Fruit fly (Drosophila melanogaster): ENCODE measurements around the gene CG5167.

CG5167 gene

DNA sequence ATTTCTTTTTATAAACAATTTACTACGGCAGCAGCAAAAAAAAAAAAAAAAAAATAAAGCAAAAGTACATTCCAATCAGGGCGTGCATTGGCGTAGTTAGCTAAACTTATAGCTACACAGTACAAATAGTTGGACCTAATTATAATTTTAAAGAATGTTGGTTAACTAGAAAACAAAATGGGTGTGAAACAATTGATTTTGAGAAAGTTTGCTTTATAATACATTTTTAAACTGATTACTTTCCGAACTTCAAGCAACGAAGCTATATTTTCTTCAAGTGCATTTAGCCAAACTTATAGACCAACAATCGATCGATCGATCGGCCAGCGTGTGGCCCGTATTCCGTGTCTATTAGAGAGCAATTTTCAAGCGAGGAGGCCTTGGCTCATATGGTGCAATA, 45.0 kb downstream of the CG5167 start (continued):
- TF ChIP-seq nau (GFP tag; optimal IDR thresholded peaks at IDR 0.05) = no peak
- no peak for TF ChIP-seq lola (GFP tag; optimal IDR thresholded peaks at IDR 0.05)
- no peak for TF ChIP-seq rib (GFP tag; IDR thresholded peaks at IDR 0.05)
- peak; percentile 14 for TF ChIP-seq CG3281 (GFP tag; optimal IDR thresholded peaks at IDR 0.05)
- TF ChIP-seq Meics (GFP tag; optimal IDR thresholded peaks at IDR 0.05) = peak; percentile 12
- TF ChIP-seq nmo (GFP tag; optimal IDR thresholded peaks at IDR 0.05) = peak; percentile 27
- no peak for TF ChIP-seq abd-A (tag; optimal IDR thresholded peaks at IDR 0.05)
- TF ChIP-seq pzg (GFP tag; optimal IDR thresholded peaks at IDR 0.05) = no peak
- no peak for TF ChIP-seq MTF-1 (GFP tag; optimal IDR thresholded peaks at IDR 0.05; ENCODE audit: borderline replicate concordance)
- TF ChIP-seq CG2889 (GFP tag; IDR thresholded peaks at IDR 0.05) = no peak
- no peak for TF ChIP-seq CG6813 (GFP tag; optimal IDR thresholded peaks at IDR 0.05)
- TF ChIP-seq CG7987 (GFP tag; optimal IDR thresholded peaks at IDR 0.05) = no peak
- no peak for TF ChIP-seq CG11695 (GFP tag; IDR thresholded peaks at IDR 0.05)
- no peak for TF ChIP-seq Max (GFP tag; optimal IDR thresholded peaks at IDR 0.05)
- no peak for TF ChIP-seq CG3163 (GFP tag; optimal IDR thresholded peaks at IDR 0.05)
- no peak for TF ChIP-seq CG10274 (GFP tag; optimal IDR thresholded peaks at IDR 0.05)
- TF ChIP-seq CG10959 (GFP tag; IDR thresholded peaks at IDR 0.05) = no peak
- no peak for TF ChIP-seq pan (optimal IDR thresholded peaks at IDR 0.05)
- TF ChIP-seq pan (GFP tag; optimal IDR thresholded peaks at IDR 0.05 in 1 of 2, IDR thresholded peaks at IDR 0.05 in 1 of 2) = peak in 1 of 2 experiments; percentile 67
- TF ChIP-seq exex (tag; optimal IDR thresholded peaks at IDR 0.05) = no peak
- peak; percentile 65 for TF ChIP-seq dmrt99B (tag; optimal IDR thresholded peaks at IDR 0.05)
- peak; percentile 24 for TF ChIP-seq slp2 (GFP tag; optimal IDR thresholded peaks at IDR 0.05)
- TF ChIP-seq Camta (GFP tag; optimal IDR thresholded peaks at IDR 0.05) = no peak
- no peak for TF ChIP-seq E2f1 (GFP tag; IDR thresholded peaks at IDR 0.05)
- TF ChIP-seq Vsx1 (GFP tag; optimal IDR thresholded peaks at IDR 0.05) = no peak
- no peak for TF ChIP-seq maf-S (GFP tag; optimal IDR thresholded peaks at IDR 0.05)
- no peak for TF ChIP-seq chn (GFP tag; optimal IDR thresholded peaks at IDR 0.05)
- TF ChIP-seq ewg (GFP tag; optimal IDR thresholded peaks at IDR 0.05) = no peak
- no peak for TF ChIP-seq Dad (GFP tag; optimal IDR thresholded peaks at IDR 0.05)
- no peak for TF ChIP-seq Usf (GFP tag; optimal IDR thresholded peaks at IDR 0.05)
- no peak for TF ChIP-seq CG11723 (GFP tag; optimal IDR thresholded peaks at IDR 0.05)
- TF ChIP-seq salm (tag; optimal IDR thresholded peaks at IDR 0.05) = no peak
- peak; percentile 9 for TF ChIP-seq CG17829 (tag; optimal IDR thresholded peaks at IDR 0.05)
- TF ChIP-seq mirr (GFP tag; optimal IDR thresholded peaks at IDR 0.05) = no peak
- TF ChIP-seq Lpt (GFP tag; optimal IDR thresholded peaks at IDR 0.05) = no peak
- TF ChIP-seq B-H2 (GFP tag; optimal IDR thresholded peaks at IDR 0.05) = no peak
- no peak for TF ChIP-seq gro (GFP tag; optimal IDR thresholded peaks at IDR 0.05)
- no peak for TF ChIP-seq CG11398 (GFP tag; optimal IDR thresholded peaks at IDR 0.05)
- no peak for TF ChIP-seq Antp (GFP tag; optimal IDR thresholded peaks at IDR 0.05)
- no peak for TF ChIP-seq CG9797 (GFP tag; optimal IDR thresholded peaks at IDR 0.05)
- peak in 1 of 2 experiments; percentile 16 for TF ChIP-seq chif (GFP tag; optimal IDR thresholded peaks at IDR 0.05)
- TF ChIP-seq C15 (GFP tag; IDR thresholded peaks at IDR 0.05) = no peak
- no peak for TF ChIP-seq ato (GFP tag; IDR thresholded peaks at IDR 0.05; ENCODE audit: partially characterized antibody)
- no peak for TF ChIP-seq cad (GFP tag; optimal IDR thresholded peaks at IDR 0.05)
- TF ChIP-seq CG12155 (GFP tag; optimal IDR thresholded peaks at IDR 0.05) = no peak
- peak; percentile 12 for TF ChIP-seq CG13296 (GFP tag; optimal IDR thresholded peaks at IDR 0.05)
- TF ChIP-seq CG3995 (GFP tag; optimal IDR thresholded peaks at IDR 0.05) = no peak
- TF ChIP-seq Fer1 (GFP tag; optimal IDR thresholded peaks at IDR 0.05) = peak; percentile 43
- TF ChIP-seq phol (tag; optimal IDR thresholded peaks at IDR 0.05) = peak; percentile 47
- no peak for TF ChIP-seq CHES-1-like (GFP tag; optimal IDR thresholded peaks at IDR 0.05)
- TF ChIP-seq pita (GFP tag; optimal IDR thresholded peaks at IDR 0.05) = no peak
- no peak for TF ChIP-seq grn (GFP tag; optimal IDR thresholded peaks at IDR 0.05)

Data from whole organism, embryonic.